Worm (Caenorhabditis elegans) whole organism, mixed stage, embryonic: ENCODE measurements around the gene twnk-1.

Experiments
- nhr-76 ChIP-seq: sonication (generic microtip); optimal IDR thresholded peaks from 2 replicates; lab custom pipeline; 2017; ENCODE audit warnings: missing biosample characterization, missing genetic modification characterization
- unc-120 ChIP-seq: sonication (generic microtip); optimal IDR thresholded peaks from 2 replicates; lab custom pipeline; 2017; ENCODE audit warnings: missing genetic modification characterization, missing compliant biosample characterization; ENCODE audit not compliant: poor library complexity, severe bottlenecking
- unc-39 ChIP-seq: fragments of 150-350 bp; optimal IDR thresholded peaks from 2 replicates; lab custom pipeline; 2014; ENCODE audit warnings: missing biosample characterization, missing genetic modification characterization
- unc-62 ChIP-seq: fragments of 150-350 bp; optimal IDR thresholded peaks from 2 replicates; lab custom pipeline; 2014; ENCODE audit warnings: missing biosample characterization, missing genetic modification reagents, missing genetic modification characterization

- TF ChIP-seq unc-39 (tag; lab: Kevin White, UChicago) (no peak), unc-62 (GFP tag; lab: Kevin White, UChicago) (peak; percentile 51), unc-120 (tag; lab: Kevin White, UChicago) (no peak), nhr-76 (tag; lab: Kevin White, UChicago) (no peak)
Observed at ce11 chrX:5775804-5776252, 15.2 kb upstream of the twnk-1 start.
